Fruit fly (Drosophila melanogaster) whole organism, pupa: Measurements from ENCODE around the gene CG6739.

Experiments
- CG13204 ChIP-seq: fragments of 200-800 bp; sonication (Bioruptor generic); optimal IDR thresholded peaks from 2 replicates; lab custom pipeline; 2018; ENCODE audit warnings: missing biosample characterization, mild to moderate bottlenecking, missing genetic modification characterization, moderate library complexity
- CG14655 ChIP-seq: fragments of 200-800 bp; sonication (Bioruptor generic); optimal IDR thresholded peaks from 3 replicates; lab custom pipeline; 2017; ENCODE audit warnings: mild to moderate bottlenecking, missing biosample characterization, missing genetic modification reagents, missing genetic modification characterization
- CG34367 ChIP-seq: fragments of 200-800 bp; sonication (Bioruptor generic); optimal IDR thresholded peaks from 2 replicates; lab custom pipeline; 2018; ENCODE audit warnings: missing biosample characterization, mild to moderate bottlenecking, missing genetic modification characterization
- CG4496 ChIP-seq: fragments of 200-800 bp; sonication (Bioruptor generic); IDR thresholded peaks from 3 replicates; pipeline ENCODE4 v1.3.6; 2022; ENCODE audit warnings: missing biosample characterization, missing genetic modification characterization
- CG9948 ChIP-seq: fragments of 200-800 bp; sonication (Bioruptor generic); optimal IDR thresholded peaks from 2 replicates; lab custom pipeline; 2018; ENCODE audit warnings: missing biosample characterization, mild to moderate bottlenecking, missing genetic modification characterization, moderate library complexity
- Ets98B ChIP-seq: fragments of 200-800 bp; sonication (Bioruptor generic); IDR thresholded peaks from 2 replicates; pipeline ENCODE4 v1.3.6; 2022; ENCODE audit warnings: missing biosample characterization, missing genetic modification characterization

DNA sequence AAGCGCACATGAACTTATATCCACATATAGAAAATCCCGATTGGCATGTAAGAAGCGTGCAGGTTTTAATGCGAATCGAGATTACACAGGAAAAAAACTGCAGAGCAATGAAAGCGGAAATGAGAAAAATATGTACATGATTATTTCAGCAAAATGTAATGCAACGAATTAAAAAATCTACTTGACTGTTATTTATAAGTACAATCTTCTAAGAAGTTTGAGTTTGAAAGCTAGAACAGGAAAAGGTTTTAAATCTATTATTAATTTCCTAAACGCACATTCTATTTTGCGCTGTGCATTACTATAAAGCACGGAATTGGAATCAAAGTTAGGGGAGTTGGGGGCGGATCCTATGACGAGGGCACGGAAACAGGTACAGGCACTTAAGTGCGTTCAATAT is 6.3 kb upstream of the CG6739 start:
- peak; percentile 81 for TF ChIP-seq CG9948 (tag; lab: Kevin White, UChicago)
- peak; percentile 84 for TF ChIP-seq CG4496 (GFP tag; lab: Robert Waterston, UW)
- TF ChIP-seq CG13204, result no peak
- peak; percentile 55 for TF ChIP-seq CG34367 (tag; lab: Kevin White, UChicago)
- peak; percentile 77 for TF ChIP-seq Ets98B (GFP tag; lab: Robert Waterston, UW)
- TF ChIP-seq CG14655 (GFP tag; lab: Kevin White, UChicago), result peak; percentile 87
